Fruit fly (Drosophila melanogaster): Measurements from ENCODE around the gene CG17261.

Gene CG17261

dm6 chr2L:3041918-3042615, at the start of gene CG17261:
TSS of gene CG17261 (plus strand) at chr2L:3042551.
- TF ChIP-seq CG1024 (GFP tag; IDR thresholded peaks at IDR 0.05) (no peak), CG16779 (GFP tag; IDR thresholded peaks at IDR 0.05) (no peak), toy (GFP tag; IDR thresholded peaks at IDR 0.05) (no peak), sug (tag; optimal IDR thresholded peaks at IDR 0.05) (peak; percentile 93), Aef1 (GFP tag; IDR thresholded peaks at IDR 0.05) (no peak), CG11247 (GFP tag; IDR thresholded peaks at IDR 0.05) (no peak), Neu2 (GFP tag; optimal IDR thresholded peaks at IDR 0.05; ENCODE audit: borderline replicate concordance) (no peak), CG18011 (GFP tag; optimal IDR thresholded peaks at IDR 0.05) (peak; percentile 31), CG12104 (GFP tag; optimal IDR thresholded peaks at IDR 0.05) (no peak), shn (GFP tag; optimal IDR thresholded peaks at IDR 0.05) (peak; percentile 23), gro (GFP tag; optimal IDR thresholded peaks at IDR 0.05) (peak; percentile 90), CG33557 (GFP tag; optimal IDR thresholded peaks at IDR 0.05) (no peak), CG14667 (GFP tag; IDR thresholded peaks at IDR 0.05) (no peak), CG4854 (GFP tag; optimal IDR thresholded peaks at IDR 0.05) (no peak), CG4424 (GFP tag; optimal IDR thresholded peaks at IDR 0.05) (no peak), vnd (GFP tag; IDR thresholded peaks at IDR 0.05; ENCODE audit: partially characterized antibody) (0 out of 3 replicates have a peak, but pooled peaks have one; percentile 47), sna (GFP tag; IDR thresholded peaks at IDR 0.05; ENCODE audit: partially characterized antibody) (no peak), CG10274 (GFP tag; optimal IDR thresholded peaks at IDR 0.05) (no peak), Hey (tag; optimal IDR thresholded peaks at IDR 0.05) (peak; percentile 89), CG18764 (GFP tag; optimal IDR thresholded peaks at IDR 0.05) (no peak), CG17328 (GFP tag; IDR thresholded peaks at IDR 0.05) (no peak), Med (GFP tag) (peak; percentile 91), CG9609 (GFP tag; optimal IDR thresholded peaks at IDR 0.05) (peak; percentile 22), CG10462 (GFP tag; optimal IDR thresholded peaks at IDR 0.05) (no peak), Meics (GFP tag; optimal IDR thresholded peaks at IDR 0.05) (peak; percentile 62), Eip74EF (GFP tag; optimal IDR thresholded peaks at IDR 0.05) (no peak), crc (GFP tag; optimal IDR thresholded peaks at IDR 0.05) (no peak), tna (GFP tag; IDR thresholded peaks at IDR 0.05; ENCODE audit: partially characterized antibody) (no peak), caup (GFP tag; optimal IDR thresholded peaks at IDR 0.05; ENCODE audit: severe bottlenecking) (peak; percentile 69), row (GFP tag; IDR thresholded peaks at IDR 0.05) (peak; percentile 89), abd-A (tag; optimal IDR thresholded peaks at IDR 0.05) (no peak), CG2202 (tag; optimal IDR thresholded peaks at IDR 0.05) (no peak), seq (GFP tag; IDR thresholded peaks at IDR 0.05) (peak; percentile 52; the same call in 1 of the 2 replicates), zfh1 (GFP tag; IDR thresholded peaks at IDR 0.05) (no peak), CG42726 (GFP tag; IDR thresholded peaks at IDR 0.05; ENCODE audit: partially characterized antibody) (no peak), CG17361 (GFP tag; IDR thresholded peaks at IDR 0.05) (0 out of 3 replicates have a peak, but pooled peaks have one; percentile 8), HLH54F (GFP tag; optimal IDR thresholded peaks at IDR 0.05) (peak; percentile 37), CG4282 (GFP tag; optimal IDR thresholded peaks at IDR 0.05) (no peak), CG12391 (tag; optimal IDR thresholded peaks at IDR 0.05) (peak; percentile 43), ham (GFP tag; IDR thresholded peaks at IDR 0.05) (no peak), CG9817 (tag; optimal IDR thresholded peaks at IDR 0.05) (peak; percentile 33), CG7963 (GFP tag; IDR thresholded peaks at IDR 0.05; ENCODE audit: partially characterized antibody) (no peak), CG31441 (GFP tag; IDR thresholded peaks at IDR 0.05) (0 out of 2 replicates have a peak, but pooled peaks have one; percentile 12), CG17359 (tag; optimal IDR thresholded peaks at IDR 0.05) (peak; percentile 30), gt (GFP tag; IDR thresholded peaks at IDR 0.05) (no peak), CG32532 (GFP tag; IDR thresholded peaks at IDR 0.05) (peak; percentile 75), pho (GFP tag; optimal IDR thresholded peaks at IDR 0.05) (peak; percentile 61), ase (GFP tag; IDR thresholded peaks at IDR 0.05) (no peak), az2 (GFP tag; optimal IDR thresholded peaks at IDR 0.05) (peak; percentile 33), NFAT (GFP tag; IDR thresholded peaks at IDR 0.05) (peak; percentile 55; the same call in 1 of the 2 replicates)
